Worm (Caenorhabditis elegans) whole organism, L2 larva: ENCODE results near the gene F07H5.13.

Experiments used
- egl-27 ChIP-seq: sonication (generic microtip); optimal IDR thresholded peaks from 3 replicates; lab custom pipeline; 2017; ENCODE audit warnings: missing biosample characterization, missing genetic modification reagents, missing genetic modification characterization
- elt-3 ChIP-seq: sonication (generic microtip); optimal IDR thresholded peaks from 2 replicates; lab custom pipeline; 2017; ENCODE audit warnings: missing biosample characterization, missing genetic modification characterization

- no peak for TF ChIP-seq egl-27 (tag; lab: Kevin White, UChicago)
- TF ChIP-seq elt-3 (tag; lab: Kevin White, UChicago), result no peak
These were observed 42.4 kb upstream of the F07H5.13 start for ce11 chrII:8747939-8748352.
